Worm (Caenorhabditis elegans) whole organism, L4 larva: ENCODE results near the gene tbx-32.
"Not testable (repeated sequence)": the region's sequence is repeated elsewhere in the genome, so short reads cannot be mapped to it uniquely, and the experiment has no call there.

ENCODE experiments used
- ceh-82 ChIP-seq: sonication (generic microtip); optimal IDR thresholded peaks from 2 replicates; lab custom pipeline; 2017; ENCODE audit warnings: missing biosample characterization, missing genetic modification characterization
- snpc-4 ChIP-seq: fragments of 150-350 bp; optimal IDR thresholded peaks from 2 replicates; lab custom pipeline; 2014; ENCODE audit warnings: missing biosample characterization, missing genetic modification characterization
- zfp-3 ChIP-seq: fragments of 200-800 bp; sonication (Bioruptor generic); conservative IDR thresholded peaks from 2 replicates; pipeline ENCODE4 v1.3.6; 2022; ENCODE audit warnings: missing genetic modification reagents, missing genetic modification characterization, missing compliant biosample characterization

DNA sequence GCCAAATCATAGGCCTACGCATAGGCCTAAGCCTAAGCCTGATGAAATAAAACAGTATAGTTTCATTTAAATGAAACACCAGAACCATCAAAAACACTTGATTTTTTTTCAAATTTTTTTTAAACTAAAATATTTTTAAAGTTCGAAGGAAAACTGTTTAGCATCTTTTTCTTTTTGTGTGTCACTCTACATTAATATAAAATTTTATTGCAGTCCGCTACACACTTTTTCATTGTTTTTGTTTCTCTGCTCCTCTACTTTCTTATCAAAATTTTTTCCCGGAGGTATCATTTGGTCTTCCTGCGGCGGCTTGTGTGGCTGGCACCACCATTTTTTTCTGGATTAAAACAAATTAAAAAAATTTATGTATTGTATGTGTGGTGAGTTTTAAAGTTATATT, 31.8 kb downstream of the tbx-32 start, which contains the start of gene C36C9.11:
- TF ChIP-seq ceh-82; zfp-3 (GFP tag; lab: Robert Waterston, UW); snpc-4 (tag; lab: Kevin White, UChicago): not testable (repeated sequence)
